Worm (Caenorhabditis elegans) whole organism, L1 larva: ENCODE measurements around the gene fipr-6.

Source experiments
- C34B4.2 ChIP-seq: sonication (generic microtip); optimal IDR thresholded peaks from 2 replicates; lab custom pipeline; 2017; ENCODE audit warnings: mild to moderate bottlenecking, missing genetic modification characterization, missing compliant biosample characterization
- aly-2 ChIP-seq: fragments of 150-350 bp; optimal IDR thresholded peaks from 2 replicates; lab custom pipeline; 2014; ENCODE audit warnings: missing biosample characterization, missing genetic modification characterization
- ama-1 ChIP-seq: fragments of 150-350 bp; optimal IDR thresholded peaks from 2 replicates; lab custom pipeline; 2014
- blmp-1 ChIP-seq: fragments of 150-350 bp; optimal IDR thresholded peaks from 2 replicates; lab custom pipeline; 2014; ENCODE audit warnings: missing biosample characterization, missing genetic modification characterization
- ceh-88 ChIP-seq: fragments of 200-800 bp; sonication (Bioruptor generic); IDR thresholded peaks from 2 replicates; pipeline ENCODE4 v1.3.6; 2022; ENCODE audit warnings: missing genetic modification characterization, missing compliant biosample characterization
- ceh-90 ChIP-seq: sonication (generic microtip); optimal IDR thresholded peaks from 2 replicates; lab custom pipeline; 2016; ENCODE audit warnings: missing genetic modification characterization, missing compliant biosample characterization
- efl-1 ChIP-seq, 4 experiments: fragments of 150-350 bp; optimal IDR thresholded peaks in 3 of 4; peaks in 1 of 4; 1 replicate in 1 of 4; 2 replicates in 3 of 4; lab custom pipeline; 2014; ENCODE audit warnings: missing biosample characterization in 2 of 4, missing genetic modification characterization in 2 of 4, missing genetic modification reagents in 2 of 4
- efl-3 ChIP-seq: fragments of 200-800 bp; sonication (Bioruptor generic); optimal IDR thresholded peaks from 2 replicates; lab custom pipeline; 2018; ENCODE audit warnings: mild to moderate bottlenecking, missing genetic modification characterization, missing compliant biosample characterization
- egl-13 ChIP-seq: sonication (generic microtip); optimal IDR thresholded peaks from 2 replicates; lab custom pipeline; 2016; ENCODE audit warnings: missing genotype, missing genetic modification reagents, missing genetic modification characterization, missing compliant biosample characterization
- elt-2 ChIP-seq: sonication (generic microtip); optimal IDR thresholded peaks from 2 replicates; lab custom pipeline; 2016; ENCODE audit warnings: missing genetic modification characterization, mild to moderate bottlenecking, inconsistent platforms, missing compliant biosample characterization, missing genetic modification reagents
- elt-3 ChIP-seq, 6 experiments: fragments of 150-350 bp in 1 of 6; sonication (generic microtip); optimal IDR thresholded peaks; 2 replicates each; lab custom pipeline; 2017 to 2018; ENCODE audit warnings: missing biosample characterization in 6 of 6, missing genetic modification characterization in 6 of 6, inconsistent platforms in 1 of 6
- fos-1 ChIP-seq: fragments of 150-350 bp; optimal IDR thresholded peaks from 2 replicates; lab custom pipeline; 2014; ENCODE audit warnings: missing biosample characterization, missing genetic modification characterization
- grh-1 ChIP-seq: fragments of 200-800 bp; sonication (Bioruptor generic); IDR thresholded peaks from 2 replicates; pipeline ENCODE4 v1.3.6; 2022; ENCODE audit warnings: missing genetic modification reagents, missing genetic modification characterization, missing compliant biosample characterization
- hlh-17 ChIP-seq: fragments of 200-800 bp; sonication (Bioruptor generic); optimal IDR thresholded peaks from 2 replicates; lab custom pipeline; 2018; ENCODE audit warnings: missing genetic modification characterization, mild to moderate bottlenecking, missing compliant biosample characterization, moderate library complexity, borderline replicate concordance
- lin-14 ChIP-seq: fragments of 200-800 bp; sonication (Bioruptor generic); optimal IDR thresholded peaks from 2 replicates; lab custom pipeline; 2018; ENCODE audit warnings: mild to moderate bottlenecking, missing genetic modification characterization, moderate library complexity, missing compliant biosample characterization
- lin-15B ChIP-seq: fragments of 150-350 bp; sonication (generic microtip); optimal IDR thresholded peaks from 3 replicates; lab custom pipeline; 2014; ENCODE audit warnings: missing biosample characterization, missing genetic modification characterization
- lin-35 ChIP-seq, 2 experiments: fragments of 150-350 bp; optimal IDR thresholded peaks; 2 replicates each; lab custom pipeline; 2014; ENCODE audit warnings: missing biosample characterization in 2 of 2, missing genetic modification characterization in 2 of 2, missing genetic modification reagents in 2 of 2
- lin-39 ChIP-seq: fragments of 150-350 bp; optimal IDR thresholded peaks from 2 replicates; lab custom pipeline; 2014; ENCODE audit warnings: missing biosample characterization, missing genetic modification reagents, missing genetic modification characterization
- mdl-1 ChIP-seq, 2 experiments: fragments of 150-350 bp; optimal IDR thresholded peaks; 2 replicates each; lab custom pipeline; 2014 to 2017; ENCODE audit warnings: missing biosample characterization in 2 of 2, missing genetic modification characterization in 2 of 2, inconsistent platforms in 1 of 2
- mef-2 ChIP-seq: fragments of 150-350 bp; optimal IDR thresholded peaks from 2 replicates; lab custom pipeline; 2014; ENCODE audit warnings: missing biosample characterization, missing genetic modification characterization
- mep-1 ChIP-seq: fragments of 150-350 bp; optimal IDR thresholded peaks from 2 replicates; lab custom pipeline; 2014; ENCODE audit warnings: missing biosample characterization, missing genetic modification characterization
- nhr-12 ChIP-seq: sonication (generic microtip); optimal IDR thresholded peaks from 2 replicates; lab custom pipeline; 2017; ENCODE audit warnings: missing biosample characterization, missing genetic modification characterization
- nhr-19 ChIP-seq: fragments of 200-800 bp; sonication (Bioruptor generic); conservative IDR thresholded peaks from 2 replicates; pipeline ENCODE4 v1.3.6; 2022; ENCODE audit warnings: missing genetic modification characterization, missing compliant biosample characterization
- nhr-20 ChIP-seq: sonication (generic microtip); optimal IDR thresholded peaks from 2 replicates; lab custom pipeline; 2016; ENCODE audit warnings: mild to moderate bottlenecking, missing genetic modification characterization, missing compliant biosample characterization
- nhr-28 ChIP-seq: fragments of 150-350 bp; optimal IDR thresholded peaks from 2 replicates; lab custom pipeline; 2014; ENCODE audit warnings: missing biosample characterization, missing genetic modification characterization
- nhr-47 ChIP-seq: sonication (generic microtip); optimal IDR thresholded peaks from 2 replicates; lab custom pipeline; 2016; ENCODE audit warnings: mild to moderate bottlenecking, missing genetic modification characterization, moderate library complexity, missing compliant biosample characterization
- nhr-71 ChIP-seq: sonication (generic microtip); optimal IDR thresholded peaks from 2 replicates; lab custom pipeline; 2016; ENCODE audit warnings: mild to moderate bottlenecking, missing genetic modification characterization, moderate library complexity, missing compliant biosample characterization
- nhr-77 ChIP-seq: fragments of 150-350 bp; optimal IDR thresholded peaks from 2 replicates; lab custom pipeline; 2014; ENCODE audit warnings: missing biosample characterization, missing genetic modification characterization
- nhr-84 ChIP-seq: sonication (generic microtip); optimal IDR thresholded peaks from 2 replicates; lab custom pipeline; 2017; ENCODE audit warnings: missing biosample characterization, missing genetic modification characterization
- nhr-85 ChIP-seq: sonication (generic microtip); peaks from one replicate; lab custom pipeline; 2016; ENCODE audit warnings: missing genetic modification characterization, inconsistent platforms, missing compliant biosample characterization
- rnt-1 ChIP-seq: sonication (generic microtip); optimal IDR thresholded peaks from 2 replicates; lab custom pipeline; 2016; ENCODE audit warnings: mild to moderate bottlenecking, missing genetic modification characterization, moderate library complexity, missing compliant biosample characterization
- snu-23 ChIP-seq: sonication (generic microtip); optimal IDR thresholded peaks from 2 replicates; lab custom pipeline; 2016; ENCODE audit warnings: missing genetic modification characterization, missing compliant biosample characterization
- swsn-7 ChIP-seq: sonication (generic microtip); optimal IDR thresholded peaks from 2 replicates; lab custom pipeline; 2016; ENCODE audit warnings: missing genetic modification characterization, missing compliant biosample characterization
- tbx-2 ChIP-seq: sonication (generic microtip); optimal IDR thresholded peaks from 2 replicates; lab custom pipeline; 2016; ENCODE audit warnings: missing genetic modification characterization, missing compliant biosample characterization
- tlp-1 ChIP-seq: fragments of 150-350 bp; optimal IDR thresholded peaks from 2 replicates; lab custom pipeline; 2014; ENCODE audit warnings: missing biosample characterization, missing genetic modification characterization
- unc-130 ChIP-seq: fragments of 150-350 bp; optimal IDR thresholded peaks from 2 replicates; lab custom pipeline; 2017; ENCODE audit warnings: missing biosample characterization, missing genetic modification characterization, inconsistent platforms
- unc-62 ChIP-seq: fragments of 150-350 bp; optimal IDR thresholded peaks from 2 replicates; lab custom pipeline; 2014; ENCODE audit warnings: missing biosample characterization, missing genetic modification reagents, missing genetic modification characterization
- unc-86 ChIP-seq: sonication (generic microtip); optimal IDR thresholded peaks from 2 replicates; lab custom pipeline; 2016; ENCODE audit warnings: missing genetic modification characterization, missing compliant biosample characterization
- xbp-1 ChIP-seq: sonication (generic microtip); optimal IDR thresholded peaks from 2 replicates; lab custom pipeline; 2016; ENCODE audit warnings: missing genetic modification characterization, missing compliant biosample characterization
- zag-1 ChIP-seq: fragments of 150-350 bp; optimal IDR thresholded peaks from 2 replicates; lab custom pipeline; 2014; ENCODE audit warnings: missing biosample characterization, missing genetic modification characterization
- zip-4 ChIP-seq: fragments of 200-800 bp; sonication (Bioruptor generic); optimal IDR thresholded peaks from 2 replicates; lab custom pipeline; 2018; ENCODE audit warnings: mild to moderate bottlenecking, missing genetic modification characterization, moderate library complexity, missing compliant biosample characterization
- ztf-4 ChIP-seq: fragments of 150-350 bp; optimal IDR thresholded peaks from 2 replicates; lab custom pipeline; 2014; ENCODE audit warnings: missing biosample characterization, missing genetic modification characterization

The fipr-6 gene

DNA sequence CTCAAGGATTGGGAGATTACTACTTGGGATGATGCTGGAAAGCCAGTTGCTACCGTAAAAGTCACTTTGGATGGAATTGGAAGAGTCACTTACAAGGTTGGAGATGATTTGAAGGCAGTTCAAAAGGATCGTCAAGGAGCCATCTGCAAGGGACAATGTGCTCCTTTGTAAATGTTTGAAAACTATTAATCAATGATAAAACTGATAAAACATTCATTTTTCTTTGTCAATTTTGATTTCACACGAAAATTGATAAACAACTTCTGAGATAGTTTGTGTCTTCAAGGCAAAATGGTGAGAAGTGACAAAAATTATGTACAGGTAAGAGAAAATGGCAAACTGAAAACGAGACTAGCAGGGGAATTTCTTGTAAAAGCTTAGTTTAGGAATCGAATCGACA, 28.7 kb upstream of the fipr-6 start:
- TF ChIP-seq grh-1 (GFP tag; lab: Robert Waterston, UW) (no peak), efl-1 (optimal IDR thresholded peaks at IDR 0.05; lab: Kevin White, UChicago) (no peak), efl-1 (GFP tag; optimal IDR thresholded peaks at IDR 0.05 in 1 of 2; lab: Kevin White, UChicago) (peak in 1 of 2 experiments; percentile 91), elt-2 (tag; lab: Kevin White, UChicago) (peak; percentile 15)

DNA sequence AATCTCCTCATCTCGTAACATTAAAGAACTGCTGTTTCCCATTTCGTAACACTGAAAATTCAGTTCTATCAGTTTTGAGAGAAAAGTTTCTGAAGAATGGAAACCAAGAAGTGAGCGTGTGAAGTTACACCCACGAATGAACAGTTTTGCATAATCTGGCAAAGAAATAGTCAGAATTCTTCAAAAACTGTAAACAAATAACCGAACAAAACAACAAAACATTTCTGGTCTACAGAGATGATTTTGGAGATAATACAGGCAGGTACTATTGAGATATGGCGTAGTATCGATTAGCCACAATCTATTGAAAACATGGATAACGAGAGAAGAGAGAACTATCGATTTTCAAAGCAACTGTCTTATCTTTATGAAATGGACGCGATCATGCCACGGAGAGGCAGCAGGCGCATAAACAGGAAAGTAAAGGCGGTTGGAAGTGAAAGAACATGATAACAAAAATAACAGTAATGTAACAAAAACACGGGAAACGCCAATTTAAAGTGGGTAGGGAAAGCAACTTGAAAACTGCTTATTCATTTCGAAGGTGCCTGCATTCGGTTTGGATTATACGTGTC, 27.5 kb upstream of the fipr-6 start, which contains the start of gene chpf-1:
Gene chpf-1, minus strand, starts transcription at position 51 of the 575 bp plus-strand sequence.
- no peak for TF ChIP-seq ceh-90 (tag; lab: Kevin White, UChicago)
- TF ChIP-seq nhr-84 (tag; lab: Kevin White, UChicago), result no peak
- peak; percentile 22 for TF ChIP-seq elt-2 (tag; lab: Kevin White, UChicago)
- TF ChIP-seq lin-14, result peak; percentile 38
- TF ChIP-seq lin-15B (tag; lab: Kevin White, UChicago), result no peak
- TF ChIP-seq fos-1, result no peak
- TF ChIP-seq nhr-12 (tag; lab: Kevin White, UChicago), result no peak
- peak; percentile 26 for TF ChIP-seq unc-130 (tag; lab: Kevin White, UChicago)
- peak in 1 of 2 experiments; percentile 58 for TF ChIP-seq lin-35 (GFP tag; optimal IDR thresholded peaks at IDR 0.05; lab: Kevin White, UChicago)
- no peak for TF ChIP-seq C34B4.2
- TF ChIP-seq mdl-1 (tag; optimal IDR thresholded peaks at IDR 0.05; lab: Kevin White, UChicago), result peak in 1 of 2 experiments; percentile 0
- no peak for TF ChIP-seq nhr-85 (tag; lab: Kevin White, UChicago)
- peak; percentile 80 for TF ChIP-seq blmp-1
- TF ChIP-seq tbx-2 (tag; lab: Kevin White, UChicago), result no peak
- TF ChIP-seq nhr-20 (tag; lab: Kevin White, UChicago), result peak; percentile 11
- no peak for TF ChIP-seq tlp-1
- no peak for TF ChIP-seq ztf-4
- TF ChIP-seq unc-62 (GFP tag; lab: Kevin White, UChicago), result no peak
- TF ChIP-seq zip-4 (GFP tag; lab: Kevin White, UChicago), result no peak
- peak; percentile 31 for TF ChIP-seq nhr-71 (tag; lab: Kevin White, UChicago)
- TF ChIP-seq mef-2, result no peak
- TF ChIP-seq egl-13, result no peak
- TF ChIP-seq hlh-17 (GFP tag; lab: Kevin White, UChicago), result no peak
- no peak for TF ChIP-seq nhr-19 (GFP tag; lab: Robert Waterston, UW)
- TF ChIP-seq rnt-1 (tag; lab: Kevin White, UChicago), result no peak
- no peak for TF ChIP-seq lin-39 (tag; lab: Kevin White, UChicago)
- TF ChIP-seq snu-23, result peak; percentile 29
- no peak for TF ChIP-seq zag-1 (tag; lab: Kevin White, UChicago)
- TF ChIP-seq ama-1, result no peak
- TF ChIP-seq unc-86 (tag; lab: Kevin White, UChicago), result no peak
- peak in 1 of 6 experiments; percentile 80 for TF ChIP-seq elt-3 (tag; optimal IDR thresholded peaks at IDR 0.05; lab: Kevin White, UChicago)
- TF ChIP-seq nhr-28 (tag; lab: Kevin White, UChicago), result no peak
- no peak for TF ChIP-seq swsn-7
- no peak for TF ChIP-seq nhr-47 (tag; lab: Kevin White, UChicago)
- TF ChIP-seq nhr-77 (tag; lab: Kevin White, UChicago), result no peak
- TF ChIP-seq mep-1 (tag; lab: Kevin White, UChicago), result peak; percentile 20
- TF ChIP-seq efl-3, result no peak
- no peak for TF ChIP-seq ceh-88 (GFP tag; lab: Robert Waterston, UW)
- no peak for TF ChIP-seq aly-2 (tag; lab: Kevin White, UChicago)
- TF ChIP-seq xbp-1, result no peak
- TF ChIP-seq, all 84 proteins: peak for 11
